Worm (Caenorhabditis elegans) whole organism, L3 larva: ENCODE data around the gene T28A11.13.

ENCODE experiments used
- elt-1 ChIP-seq: fragments of 150-350 bp; optimal IDR thresholded peaks from 2 replicates; lab custom pipeline; 2014; ENCODE audit warnings: missing biosample characterization, missing genetic modification characterization
- lin-15B ChIP-seq: fragments of 150-350 bp; optimal IDR thresholded peaks from 2 replicates; lab custom pipeline; 2014; ENCODE audit warnings: missing biosample characterization, missing genetic modification characterization
- nhr-11 ChIP-seq: fragments of 150-350 bp; optimal IDR thresholded peaks from 2 replicates; lab custom pipeline; 2014; ENCODE audit warnings: missing biosample characterization, missing genetic modification characterization
- nhr-28 ChIP-seq: fragments of 150-350 bp; optimal IDR thresholded peaks from 2 replicates; lab custom pipeline; 2014; ENCODE audit warnings: missing biosample characterization, missing genetic modification characterization
- nhr-77 ChIP-seq: fragments of 150-350 bp; optimal IDR thresholded peaks from 2 replicates; lab custom pipeline; 2014; ENCODE audit warnings: missing biosample characterization, missing genetic modification characterization
- pha-4 ChIP-seq: fragments of 150-350 bp; optimal IDR thresholded peaks from 2 replicates; lab custom pipeline; 2014; ENCODE audit warnings: missing biosample characterization, missing genetic modification reagents, missing genetic modification characterization

ce11 chrV:3281523-3281922, 31.5 kb upstream of the T28A11.13 start, which contains the start of gene T28A11.25:
- TF ChIP-seq lin-15B (tag; lab: Kevin White, UChicago) (no peak), nhr-11 (tag; lab: Kevin White, UChicago) (no peak), elt-1 (tag; lab: Kevin White, UChicago) (no peak), nhr-77 (no peak), nhr-28 (tag; lab: Kevin White, UChicago) (no peak), pha-4 (tag; lab: Kevin White, UChicago) (no peak)
